Worm (Caenorhabditis elegans) whole organism, L2 larva: Measurements from ENCODE around the gene gcy-32.

Experiments used
- C34F6.9 ChIP-seq: fragments of 150-350 bp; optimal IDR thresholded peaks from 2 replicates; lab custom pipeline; 2014; ENCODE audit warnings: missing biosample characterization, missing genetic modification characterization
- F13H6.1 ChIP-seq: sonication (generic microtip); optimal IDR thresholded peaks from 2 replicates; lab custom pipeline; 2016; ENCODE audit warnings: missing genetic modification characterization, missing compliant biosample characterization
- R02D3.7 ChIP-seq: fragments of 150-350 bp; optimal IDR thresholded peaks from 2 replicates; lab custom pipeline; 2014; ENCODE audit warnings: missing biosample characterization, missing genetic modification characterization
- Y55F3AM.14 ChIP-seq: fragments of 200-800 bp; sonication (Bioruptor generic); optimal IDR thresholded peaks from 2 replicates; lab custom pipeline; 2018; ENCODE audit warnings: mild to moderate bottlenecking, missing genetic modification characterization, missing compliant biosample characterization
- ZK546.5 ChIP-seq: sonication (generic microtip); optimal IDR thresholded peaks from 2 replicates; lab custom pipeline; 2017; ENCODE audit warnings: missing biosample characterization, missing genetic modification characterization
- alr-1 ChIP-seq: fragments of 150-350 bp; optimal IDR thresholded peaks from 2 replicates; lab custom pipeline; 2014; ENCODE audit warnings: missing biosample characterization, missing genetic modification characterization
- aly-2 ChIP-seq: fragments of 150-350 bp; optimal IDR thresholded peaks from 2 replicates; lab custom pipeline; 2014; ENCODE audit warnings: missing biosample characterization, missing genetic modification characterization
- ama-1 ChIP-seq: fragments of 150-350 bp; optimal IDR thresholded peaks from 2 replicates; lab custom pipeline; 2018; ENCODE audit warnings: inconsistent platforms
- blmp-1 ChIP-seq: sonication (generic microtip); optimal IDR thresholded peaks from 2 replicates; lab custom pipeline; 2017; ENCODE audit warnings: missing genetic modification characterization, mild to moderate bottlenecking, missing compliant biosample characterization, antibody characterized with exemption, moderate library complexity; ENCODE audit not compliant: insufficient read depth
- ceh-16 ChIP-seq: fragments of 150-350 bp; optimal IDR thresholded peaks from 2 replicates; lab custom pipeline; 2014; ENCODE audit warnings: missing biosample characterization, missing genetic modification characterization
- ceh-82 ChIP-seq: fragments of 150-350 bp; optimal IDR thresholded peaks from 2 replicates; lab custom pipeline; 2014; ENCODE audit warnings: missing biosample characterization, missing genetic modification characterization
- crh-2 ChIP-seq: sonication (generic microtip); optimal IDR thresholded peaks from 2 replicates; lab custom pipeline; 2017; ENCODE audit warnings: missing biosample characterization, missing genetic modification characterization
- dmd-4 ChIP-seq: sonication (generic microtip); optimal IDR thresholded peaks from 2 replicates; lab custom pipeline; 2017; ENCODE audit warnings: missing biosample characterization, missing genetic modification characterization
- egl-27 ChIP-seq: sonication (generic microtip); optimal IDR thresholded peaks from 3 replicates; lab custom pipeline; 2017; ENCODE audit warnings: missing biosample characterization, missing genetic modification reagents, missing genetic modification characterization
- elt-3 ChIP-seq: sonication (generic microtip); optimal IDR thresholded peaks from 2 replicates; lab custom pipeline; 2017; ENCODE audit warnings: missing biosample characterization, missing genetic modification characterization
- fos-1 ChIP-seq: fragments of 150-350 bp; optimal IDR thresholded peaks from 2 replicates; lab custom pipeline; 2014; ENCODE audit warnings: missing biosample characterization, missing genetic modification characterization
- gmeb-1 ChIP-seq: fragments of 150-350 bp; optimal IDR thresholded peaks from 2 replicates; lab custom pipeline; 2014; ENCODE audit warnings: missing biosample characterization, missing genetic modification characterization
- lin-11 ChIP-seq: fragments of 150-350 bp; sonication (generic microtip); optimal IDR thresholded peaks from 2 replicates; lab custom pipeline; 2014; ENCODE audit warnings: missing biosample characterization, missing genetic modification characterization, inconsistent platforms, mixed read lengths
- lin-39 ChIP-seq: fragments of 150-350 bp; optimal IDR thresholded peaks from 2 replicates; lab custom pipeline; 2014; ENCODE audit warnings: missing biosample characterization, missing genetic modification reagents, missing genetic modification characterization
- lsy-2 ChIP-seq, 2 experiments: fragments of 150-350 bp in 1 of 2; sonication (generic microtip) in 1 of 2; optimal IDR thresholded peaks; 2 replicates each; lab custom pipeline; 2014 to 2017; ENCODE audit warnings: missing biosample characterization in 2 of 2, missing genetic modification characterization in 2 of 2
- nhr-10 ChIP-seq: sonication (generic microtip); optimal IDR thresholded peaks from 2 replicates; lab custom pipeline; 2017; ENCODE audit warnings: missing biosample characterization, missing genetic modification characterization
- nhr-12 ChIP-seq: fragments of 150-350 bp; optimal IDR thresholded peaks from 2 replicates; lab custom pipeline; 2014; ENCODE audit warnings: missing biosample characterization, missing genetic modification characterization
- nhr-21 ChIP-seq: fragments of 150-350 bp; optimal IDR thresholded peaks from 2 replicates; lab custom pipeline; 2014; ENCODE audit warnings: missing biosample characterization, missing genetic modification characterization
- nhr-25 ChIP-seq: fragments of 150-350 bp; sonication (generic microtip); optimal IDR thresholded peaks from 3 replicates; lab custom pipeline; 2014; ENCODE audit warnings: missing biosample characterization, missing genetic modification characterization
- nhr-6 ChIP-seq: fragments of 150-350 bp; optimal IDR thresholded peaks from 2 replicates; lab custom pipeline; 2014; ENCODE audit warnings: missing biosample characterization, missing genetic modification characterization
- peb-1 ChIP-seq: fragments of 150-350 bp; optimal IDR thresholded peaks from 2 replicates; lab custom pipeline; 2014; ENCODE audit warnings: missing biosample characterization, missing genetic modification characterization
- skn-1 ChIP-seq: sonication (generic microtip); optimal IDR thresholded peaks from 2 replicates; lab custom pipeline; 2017; ENCODE audit warnings: missing biosample characterization, missing genetic modification characterization
- sma-3 ChIP-seq: sonication (generic microtip); optimal IDR thresholded peaks from 2 replicates; lab custom pipeline; 2016; ENCODE audit warnings: missing genetic modification reagents, missing genetic modification characterization, missing compliant biosample characterization
- sma-9 ChIP-seq, 2 experiments: fragments of 150-350 bp in 1 of 2; sonication (generic microtip) in 1 of 2; optimal IDR thresholded peaks; 2 replicates each; lab custom pipeline; 2014 to 2016; ENCODE audit warnings: missing genetic modification characterization in 2 of 2, mild to moderate bottlenecking in 1 of 2, missing biosample characterization in 1 of 2, missing compliant biosample characterization in 1 of 2, missing genetic modification reagents in 1 of 2, moderate library complexity in 1 of 2
- snpc-4 ChIP-seq: fragments of 150-350 bp; optimal IDR thresholded peaks from 2 replicates; lab custom pipeline; 2014; ENCODE audit warnings: missing biosample characterization, missing genetic modification characterization
- unc-39 ChIP-seq: fragments of 150-350 bp; optimal IDR thresholded peaks from 2 replicates; lab custom pipeline; 2014; ENCODE audit warnings: missing biosample characterization, missing genetic modification characterization
- unc-55 ChIP-seq: fragments of 150-350 bp; sonication (generic microtip); optimal IDR thresholded peaks from 3 replicates; lab custom pipeline; 2014; ENCODE audit warnings: missing biosample characterization, missing genetic modification reagents, missing genetic modification characterization
- unc-62 ChIP-seq: fragments of 150-350 bp; optimal IDR thresholded peaks from 2 replicates; lab custom pipeline; 2014; ENCODE audit warnings: missing biosample characterization, missing genetic modification reagents, missing genetic modification characterization
- zag-1 ChIP-seq: fragments of 150-350 bp; optimal IDR thresholded peaks from 2 replicates; lab custom pipeline; 2014; ENCODE audit warnings: missing biosample characterization, missing genetic modification characterization
- ztf-1 ChIP-seq: fragments of 200-800 bp; sonication (Bioruptor generic); conservative IDR thresholded peaks from 2 replicates; pipeline ENCODE4 v1.3.6; 2022; ENCODE audit warnings: missing genetic modification characterization, missing compliant biosample characterization
- ztf-11 ChIP-seq: sonication (generic microtip); optimal IDR thresholded peaks from 2 replicates; lab custom pipeline; 2017; ENCODE audit warnings: missing biosample characterization, missing genetic modification characterization

gcy-32 gene

DNA sequence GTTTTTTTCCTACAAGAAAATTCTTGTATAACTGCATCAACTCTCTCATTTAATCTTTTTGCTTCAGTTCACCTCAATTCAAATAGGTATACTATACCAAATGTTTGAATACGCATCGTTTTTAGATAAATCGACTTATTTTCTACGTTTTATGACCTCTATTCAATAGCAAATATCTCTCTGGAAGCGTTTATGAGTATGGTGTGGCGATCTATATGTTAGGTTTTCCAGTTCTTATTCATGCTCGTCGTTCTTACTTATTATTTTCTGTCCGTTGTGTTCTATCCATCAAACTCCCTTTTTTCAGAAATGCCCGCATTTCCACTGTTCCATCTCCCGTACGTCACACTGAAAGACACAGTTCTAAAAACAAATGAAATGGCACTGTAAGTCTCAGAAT is 34.7 kb downstream of the gcy-32 start, which contains the start of gene T22G5.3:
TSS of gene T22G5.3 (plus strand) at position 301 of the 400 bp plus-strand sequence.
- TF ChIP-seq lsy-2 (tag; optimal IDR thresholded peaks at IDR 0.05; lab: Kevin White, UChicago), result no peak
- no peak for TF ChIP-seq unc-55 (GFP tag; lab: Kevin White, UChicago)
- no peak for TF ChIP-seq nhr-6 (tag; lab: Kevin White, UChicago)
- TF ChIP-seq, all 48 proteins: peak for 0

DNA sequence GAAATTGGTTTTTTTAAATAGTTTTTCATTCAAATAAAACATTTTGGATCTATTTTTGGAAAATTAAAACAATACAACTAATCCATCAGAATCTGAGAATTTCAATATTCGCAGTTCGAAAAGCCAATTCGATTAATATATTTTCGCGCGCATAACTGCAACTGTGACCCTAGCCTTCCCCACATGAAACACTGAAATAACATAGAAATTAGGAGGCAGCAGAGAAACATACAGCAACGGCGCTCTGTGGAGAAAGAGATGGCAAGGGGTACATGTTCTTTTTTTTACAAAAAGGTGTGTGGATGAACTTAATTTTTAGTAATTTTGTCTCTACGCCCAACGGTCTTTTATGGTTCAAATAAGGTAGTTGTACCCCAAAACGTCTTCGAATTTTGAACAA is 35.1 kb downstream of the gcy-32 start:
- TF ChIP-seq snpc-4 (tag; lab: Kevin White, UChicago), result no peak
- TF ChIP-seq C34F6.9, result peak; percentile 33

DNA sequence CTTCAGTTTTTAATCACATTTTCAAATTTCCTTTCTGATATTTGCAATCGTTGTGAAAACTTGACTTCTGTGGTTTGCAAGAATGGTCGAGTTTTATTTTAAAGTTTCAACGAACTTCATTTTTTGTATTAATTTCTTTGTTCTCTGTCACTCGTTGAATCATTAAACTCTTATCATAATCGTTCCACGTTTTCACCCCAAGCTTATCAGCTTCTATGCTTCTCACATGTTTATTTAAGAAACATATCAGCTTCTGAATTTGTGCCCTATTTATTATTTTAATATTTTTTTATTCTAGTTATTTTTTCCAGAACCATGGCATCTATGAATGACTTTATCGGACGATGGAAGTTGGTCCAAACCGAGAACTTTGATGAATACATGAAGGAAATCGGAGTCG is 36.0 kb downstream of the gcy-32 start, which contains the start of gene lbp-7:
TSS of gene lbp-7 (plus strand) at position 312 of the 400 bp plus-strand sequence.
- TF ChIP-seq fos-1, result peak; percentile 94
- TF ChIP-seq crh-2 (tag; lab: Kevin White, UChicago), result peak; percentile 66
- TF ChIP-seq C34F6.9, result no peak
- TF ChIP-seq sma-9 (GFP tag; optimal IDR thresholded peaks at IDR 0.05; lab: Kevin White, UChicago), result peak; percentile 70
- TF ChIP-seq sma-9 (tag; optimal IDR thresholded peaks at IDR 0.05; lab: Kevin White, UChicago), result no peak

DNA sequence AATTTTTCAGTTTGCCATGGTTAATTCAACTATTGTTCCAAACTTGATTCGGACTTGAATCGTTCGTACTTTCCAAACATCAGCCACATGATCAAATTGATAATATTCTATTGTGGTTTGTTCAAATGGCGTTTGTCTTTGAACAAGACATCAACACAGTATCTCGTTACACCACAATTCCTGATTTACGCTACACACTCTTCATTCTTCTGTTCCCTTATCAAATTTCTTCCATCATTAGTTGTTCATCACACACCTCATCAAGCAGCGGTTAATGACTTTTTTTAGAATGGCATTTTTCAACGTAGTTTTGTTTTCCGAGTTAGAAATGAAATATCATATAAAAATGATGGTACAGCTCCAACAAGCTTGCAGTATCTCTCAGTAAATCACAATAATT is 37.1 kb downstream of the gcy-32 start:
- TF ChIP-seq ZK546.5 (no peak), blmp-1 (tag; lab: Kevin White, UChicago) (no peak), fos-1 (peak; percentile 63), nhr-25 (tag; lab: Kevin White, UChicago) (peak; percentile 30), dmd-4 (tag; lab: Kevin White, UChicago) (no peak), sma-9 (GFP tag; optimal IDR thresholded peaks at IDR 0.05; lab: Kevin White, UChicago) (peak; percentile 71), sma-9 (tag; optimal IDR thresholded peaks at IDR 0.05; lab: Kevin White, UChicago) (no peak), ztf-11 (tag; lab: Kevin White, UChicago) (no peak), sma-3 (GFP tag; lab: Kevin White, UChicago) (peak; percentile 25), crh-2 (tag; lab: Kevin White, UChicago) (peak; percentile 37), alr-1 (tag; lab: Kevin White, UChicago) (no peak), gmeb-1 (tag; lab: Kevin White, UChicago) (peak; percentile 7)

DNA sequence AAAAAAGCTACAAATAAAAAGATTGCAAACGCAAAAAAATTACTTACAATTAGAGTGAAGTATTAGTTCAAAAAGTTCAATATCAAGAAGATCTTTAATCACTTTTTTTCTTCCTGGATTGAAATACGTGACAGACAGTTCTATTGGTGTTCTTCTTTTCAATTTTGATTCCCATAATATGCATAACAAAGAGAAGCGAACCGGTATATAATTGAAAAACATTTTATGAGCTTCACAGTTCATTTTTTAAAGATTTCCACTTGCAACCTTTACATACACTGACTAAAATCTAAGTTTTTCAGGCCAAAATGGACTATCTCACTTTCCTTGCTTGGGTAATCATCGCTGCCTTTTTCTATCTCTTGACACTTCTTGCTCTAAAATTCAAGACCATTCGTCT is 38.8 kb downstream of the gcy-32 start, which contains the start of gene T22G5.1:
TSS of gene T22G5.1 (plus strand) at position 301 of the 400 bp plus-strand sequence.
- no peak for TF ChIP-seq lin-39 (tag; lab: Kevin White, UChicago)
- no peak for TF ChIP-seq unc-62
- TF ChIP-seq R02D3.7 (tag; lab: Kevin White, UChicago), result no peak
- TF ChIP-seq zag-1 (tag; lab: Kevin White, UChicago), result no peak
- TF ChIP-seq ztf-1 (GFP tag; lab: Robert Waterston, UW), result no peak
- no peak for TF ChIP-seq ceh-82 (tag; lab: Kevin White, UChicago)
- TF ChIP-seq gmeb-1 (tag; lab: Kevin White, UChicago), result no peak
- TF ChIP-seq lin-11 (tag; lab: Kevin White, UChicago), result no peak
- TF ChIP-seq ceh-16 (tag; lab: Kevin White, UChicago), result no peak
- no peak for TF ChIP-seq ama-1
- no peak for TF ChIP-seq sma-9 (GFP tag; optimal IDR thresholded peaks at IDR 0.05; lab: Kevin White, UChicago)
- TF ChIP-seq sma-9 (tag; optimal IDR thresholded peaks at IDR 0.05; lab: Kevin White, UChicago), result no peak
- no peak for TF ChIP-seq nhr-10 (tag; lab: Kevin White, UChicago)
- TF ChIP-seq peb-1 (tag; lab: Kevin White, UChicago), result no peak
- no peak for TF ChIP-seq nhr-6 (tag; lab: Kevin White, UChicago)
- TF ChIP-seq elt-3, result no peak
- no peak for TF ChIP-seq sma-3 (GFP tag; lab: Kevin White, UChicago)
- no peak for TF ChIP-seq Y55F3AM.14 (GFP tag; lab: Kevin White, UChicago)
- no peak for TF ChIP-seq nhr-21

DNA sequence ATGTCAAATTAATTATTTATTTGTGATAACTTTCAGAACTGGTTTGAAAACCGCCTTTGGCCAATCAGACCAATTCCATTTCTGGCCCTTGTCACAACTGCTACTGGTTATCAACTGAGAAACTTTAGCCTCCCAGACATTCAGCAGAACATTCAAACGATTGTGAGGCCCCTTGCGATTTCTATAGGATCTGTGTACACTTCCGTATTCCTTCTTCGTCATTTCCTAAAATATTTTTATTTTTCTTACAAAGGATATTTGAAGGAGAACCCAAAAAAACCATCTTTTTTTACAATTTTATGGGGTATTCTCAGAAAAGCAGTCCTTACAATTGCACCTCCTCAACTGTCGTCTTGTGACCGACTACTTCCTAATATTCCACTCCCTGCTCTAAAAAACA is 42.0 kb downstream of the gcy-32 start:
- no peak for TF ChIP-seq F13H6.1 (tag; lab: Kevin White, UChicago)
- TF ChIP-seq nhr-25 (tag; lab: Kevin White, UChicago), result no peak
- no peak for TF ChIP-seq lsy-2 (tag; optimal IDR thresholded peaks at IDR 0.05; lab: Kevin White, UChicago)
- TF ChIP-seq dmd-4 (tag; lab: Kevin White, UChicago), result no peak
- no peak for TF ChIP-seq ceh-16 (tag; lab: Kevin White, UChicago)
- TF ChIP-seq nhr-12 (tag; lab: Kevin White, UChicago), result no peak
- TF ChIP-seq Y55F3AM.14 (GFP tag; lab: Kevin White, UChicago), result no peak
- no peak for TF ChIP-seq egl-27
- TF ChIP-seq ama-1, result no peak
- no peak for TF ChIP-seq ztf-11 (tag; lab: Kevin White, UChicago)
- TF ChIP-seq fos-1, result no peak
- no peak for TF ChIP-seq ceh-82 (tag; lab: Kevin White, UChicago)
- TF ChIP-seq alr-1 (tag; lab: Kevin White, UChicago), result no peak
- no peak for TF ChIP-seq skn-1
- no peak for TF ChIP-seq aly-2 (tag; lab: Kevin White, UChicago)
- no peak for TF ChIP-seq sma-3 (GFP tag; lab: Kevin White, UChicago)
- TF ChIP-seq unc-55 (GFP tag; lab: Kevin White, UChicago), result no peak
- no peak for TF ChIP-seq unc-39
